Fruit fly (Drosophila melanogaster) whole organism, embryonic: ENCODE measurements around the gene Cyp313a2.
A peak's percentile ranks its signal among the peaks of the same experiment; 100 is the strongest.

Experiments
- Aef1 ChIP-seq: fragments of 200-800 bp; sonication (Bioruptor generic); IDR thresholded peaks from 3 replicates; pipeline ENCODE4 v1.3.6; 2022; ENCODE audit warnings: missing biosample characterization, missing genetic modification characterization
- CG12071 ChIP-seq: fragments of 200-800 bp; sonication (Bioruptor generic); optimal IDR thresholded peaks from 3 replicates; lab custom pipeline; 2018; ENCODE audit warnings: missing biosample characterization, mild to moderate bottlenecking, missing genetic modification characterization
- CG14014 ChIP-seq: fragments of 200-800 bp; sonication (Bioruptor generic); IDR thresholded peaks from 2 replicates; pipeline ENCODE4 v1.3.6; 2022; ENCODE audit warnings: missing biosample characterization, missing genetic modification characterization
- CG1602 ChIP-seq: fragments of 200-800 bp; sonication (Bioruptor generic); optimal IDR thresholded peaks from 3 replicates; lab custom pipeline; 2016; ENCODE audit warnings: missing biosample characterization, missing genetic modification characterization
- CG17385 ChIP-seq: fragments of 200-800 bp; sonication (Bioruptor generic); optimal IDR thresholded peaks from 3 replicates; lab custom pipeline; 2018; ENCODE audit warnings: missing biosample characterization, mild to moderate bottlenecking, missing genetic modification characterization
- CG1832 ChIP-seq: fragments of 200-800 bp; sonication (Bioruptor generic); optimal IDR thresholded peaks from 2 replicates; lab custom pipeline; 2017; ENCODE audit warnings: missing biosample characterization, mild to moderate bottlenecking, missing genetic modification characterization, inconsistent platforms
- CG2120 ChIP-seq: fragments of 200-800 bp; sonication (Bioruptor generic); optimal IDR thresholded peaks from 3 replicates; lab custom pipeline; 2016; ENCODE audit warnings: missing biosample characterization, missing genetic modification characterization
- CG2199 ChIP-seq: fragments of 200-800 bp; sonication (Bioruptor generic); IDR thresholded peaks from 3 replicates; pipeline ENCODE4 v1.3.6; 2022; ENCODE audit warnings: missing biosample characterization, missing genetic modification characterization
- CG4328 ChIP-seq: fragments of 200-800 bp; sonication (Bioruptor generic); optimal IDR thresholded peaks from 3 replicates; lab custom pipeline; 2017; ENCODE audit warnings: missing biosample characterization, missing genetic modification reagents, missing genetic modification characterization
- CG4424 ChIP-seq: fragments of 200-800 bp; sonication (Bioruptor generic); optimal IDR thresholded peaks from 3 replicates; lab custom pipeline; 2016; ENCODE audit warnings: missing biosample characterization, missing genetic modification characterization
- CG8290 ChIP-seq, 3 experiments: fragments of 200-800 bp; sonication (Bioruptor generic); optimal IDR thresholded peaks; 2 replicates each; lab custom pipeline; 2016 to 2019; ENCODE audit warnings: missing biosample characterization in 3 of 3, missing genetic modification characterization in 3 of 3, mild to moderate bottlenecking in 2 of 3, moderate library complexity in 1 of 3
- CG9727 ChIP-seq: fragments of 200-800 bp; sonication (Bioruptor generic); optimal IDR thresholded peaks from 3 replicates; lab custom pipeline; 2017; ENCODE audit warnings: missing biosample characterization, mild to moderate bottlenecking, missing genetic modification characterization
- CTCF ChIP-seq: fragments of 200-800 bp; sonication (Bioruptor generic); optimal IDR thresholded peaks from 2 replicates; lab custom pipeline; 2017; ENCODE audit warnings: missing biosample characterization, mild to moderate bottlenecking, missing genetic modification characterization, moderate library complexity
- CrebB ChIP-seq: fragments of 200-800 bp; sonication (Bioruptor generic); optimal IDR thresholded peaks from 3 replicates; lab custom pipeline; 2018; ENCODE audit warnings: missing biosample characterization, mild to moderate bottlenecking, missing genetic modification characterization
- Dfd ChIP-seq, 2 experiments: fragments of >200 bp; optimal IDR thresholded peaks; 2 replicates each; lab custom pipeline; 2017; ENCODE audit warnings: missing biosample characterization in 2 of 2, missing genetic modification characterization in 2 of 2
- Doc2 ChIP-seq: fragments of 200-800 bp; sonication (Bioruptor generic); IDR thresholded peaks from 2 replicates; pipeline ENCODE4 v1.3.6; 2022; ENCODE audit warnings: missing biosample characterization, missing genetic modification characterization
- Ets97D ChIP-seq: fragments of 200-800 bp; sonication (Bioruptor generic); optimal IDR thresholded peaks from 3 replicates; lab custom pipeline; 2016; ENCODE audit warnings: missing biosample characterization, missing genetic modification characterization
- Lim3 ChIP-seq: fragments of 200-800 bp; sonication (Bioruptor generic); IDR thresholded peaks from 2 replicates; pipeline ENCODE4 v1.3.6; 2022; ENCODE audit warnings: missing biosample characterization, missing genetic modification characterization
- Nf-YA ChIP-seq: fragments of 200-800 bp; sonication (Bioruptor generic); IDR thresholded peaks from 2 replicates; pipeline ENCODE4 v1.3.6; 2022; ENCODE audit warnings: missing biosample characterization, missing genetic modification characterization
- Nf-YC ChIP-seq: fragments of 200-800 bp; optimal IDR thresholded peaks from 3 replicates; lab custom pipeline; 2019; ENCODE audit warnings: missing biosample characterization, mild to moderate bottlenecking, missing genetic modification characterization, moderate library complexity
- NfI ChIP-seq: fragments of 200-800 bp; sonication (Bioruptor generic); optimal IDR thresholded peaks from 3 replicates; lab custom pipeline; 2018; ENCODE audit warnings: missing biosample characterization, mild to moderate bottlenecking, missing genetic modification characterization, moderate library complexity
- Opbp ChIP-seq: fragments of 200-800 bp; sonication (Bioruptor generic); IDR thresholded peaks from 3 replicates; pipeline ENCODE4 v1.3.6; 2022; ENCODE audit warnings: missing biosample characterization, missing genetic modification characterization; ENCODE audit not compliant: partially characterized antibody
- Poxn ChIP-seq: fragments of 200-800 bp; sonication (Bioruptor generic); IDR thresholded peaks from 2 replicates; pipeline ENCODE4 v1.3.6; 2022; ENCODE audit warnings: missing biosample characterization, missing genetic modification characterization
- Rfx ChIP-seq: fragments of 200-800 bp; sonication (Bioruptor generic); IDR thresholded peaks from 2 replicates; pipeline ENCODE4 v1.3.6; 2022; ENCODE audit warnings: missing biosample characterization, missing genetic modification characterization
- Rx ChIP-seq: fragments of 200-800 bp; sonication (Bioruptor generic); IDR thresholded peaks from 2 replicates; pipeline ENCODE4 v1.3.6; 2022; ENCODE audit warnings: missing biosample characterization, missing genetic modification characterization
- Vsx1 ChIP-seq: fragments of 200-800 bp; sonication (Bioruptor generic); optimal IDR thresholded peaks from 2 replicates; lab custom pipeline; 2017; ENCODE audit warnings: missing biosample characterization, mild to moderate bottlenecking, missing genetic modification characterization, missing genetic modification reagents
- chinmo ChIP-seq: fragments of 200-800 bp; sonication (Bioruptor generic); IDR thresholded peaks from 4 replicates; pipeline ENCODE4 v1.3.6; 2022; ENCODE audit warnings: missing biosample characterization, missing genetic modification characterization; ENCODE audit not compliant: partially characterized antibody
- danr ChIP-seq: fragments of 200-800 bp; sonication (Bioruptor generic); IDR thresholded peaks from 2 replicates; pipeline ENCODE4 v1.3.6; 2022; ENCODE audit warnings: missing biosample characterization, missing genetic modification characterization
- dpn ChIP-seq, 2 experiments: fragments of 200-800 bp; sonication (Bioruptor generic); optimal IDR thresholded peaks; 3 replicates each; lab custom pipeline; 2016; ENCODE audit warnings: missing biosample characterization in 2 of 2, missing genetic modification characterization in 2 of 2
- gcm2 ChIP-seq: fragments of 200-800 bp; sonication (Bioruptor generic); optimal IDR thresholded peaks from 2 replicates; lab custom pipeline; 2016; ENCODE audit warnings: missing biosample characterization, missing genetic modification characterization
- gfzf ChIP-seq: fragments of 200-800 bp; sonication (Bioruptor generic); optimal IDR thresholded peaks from 2 replicates; lab custom pipeline; 2016; ENCODE audit warnings: missing biosample characterization, mild to moderate bottlenecking, missing genetic modification characterization, moderate library complexity
- gsb ChIP-seq: fragments of 200-800 bp; sonication (Bioruptor generic); IDR thresholded peaks from 2 replicates; pipeline ENCODE4 v1.3.6; 2022; ENCODE audit warnings: missing biosample characterization, missing genetic modification characterization
- her ChIP-seq: fragments of 200-800 bp; sonication (Bioruptor generic); optimal IDR thresholded peaks from 2 replicates; lab custom pipeline; 2016; ENCODE audit warnings: missing biosample characterization, missing genetic modification characterization
- jing ChIP-seq: fragments of 200-800 bp; sonication (Bioruptor generic); optimal IDR thresholded peaks from 2 replicates; lab custom pipeline; 2018; ENCODE audit warnings: missing biosample characterization, mild to moderate bottlenecking, missing genetic modification characterization
- lab ChIP-seq: fragments of 200-800 bp; sonication (Bioruptor generic); optimal IDR thresholded peaks from 3 replicates; lab custom pipeline; 2017; ENCODE audit warnings: missing biosample characterization, missing genetic modification characterization, mild to moderate bottlenecking, moderate library complexity, missing genetic modification reagents
- otp ChIP-seq: fragments of 200-800 bp; sonication (Bioruptor generic); IDR thresholded peaks from 3 replicates; pipeline ENCODE4, ENCODE4 v1.3.6; 2022; ENCODE audit warnings: missing biosample characterization, missing genetic modification characterization
- pnt ChIP-seq: fragments of 200-800 bp; sonication (Bioruptor generic); optimal IDR thresholded peaks from 3 replicates; lab custom pipeline; 2016; ENCODE audit warnings: missing biosample characterization, missing genetic modification characterization
- prd ChIP-seq, 3 experiments: fragments of >200 bp in 2 of 3; fragments of 200-800 bp in 1 of 3; sonication (Bioruptor generic) in 1 of 3; optimal IDR thresholded peaks in 2 of 3; IDR thresholded peaks in 1 of 3; 2 replicates in 2 of 3; 3 replicates in 1 of 3; pipeline versions ENCODE4 v1.3.6 to Lab custom; 2017 to 2022; ENCODE audit warnings: missing biosample characterization in 1 of 3, missing genetic modification characterization in 1 of 3
- sens ChIP-seq: fragments of 200-800 bp; sonication (Bioruptor generic); peaks from one replicate; lab custom pipeline; 2016; ENCODE audit warnings: missing biosample characterization, missing genetic modification characterization
- slou ChIP-seq: fragments of 200-800 bp; sonication (Bioruptor generic); optimal IDR thresholded peaks from 3 replicates; lab custom pipeline; 2016; ENCODE audit warnings: missing biosample characterization, missing genetic modification characterization
- sna ChIP-seq: fragments of 200-800 bp; sonication (Bioruptor generic); IDR thresholded peaks from 2 replicates; pipeline ENCODE4 v1.3.6; 2022; ENCODE audit warnings: missing biosample characterization, missing genetic modification characterization; ENCODE audit not compliant: partially characterized antibody
- tna ChIP-seq: fragments of 200-800 bp; sonication (Bioruptor generic); IDR thresholded peaks from 2 replicates; pipeline ENCODE4 v1.3.6; 2022; ENCODE audit warnings: missing biosample characterization, missing genetic modification characterization; ENCODE audit not compliant: partially characterized antibody
- unpg ChIP-seq: fragments of 200-800 bp; sonication (Bioruptor generic); optimal IDR thresholded peaks from 3 replicates; lab custom pipeline; 2018; ENCODE audit warnings: missing biosample characterization, mild to moderate bottlenecking, missing genetic modification characterization, moderate library complexity
- vvl ChIP-seq: fragments of 200-800 bp; sonication (Bioruptor generic); IDR thresholded peaks from 2 replicates; pipeline ENCODE4 v1.3.6; 2022; ENCODE audit warnings: missing biosample characterization, missing genetic modification characterization

The Cyp313a2 gene

dm6 chr3R:12244468-12245060, 7.9 kb upstream of the Cyp313a2 start (continued):
- no peak for TF ChIP-seq danr (GFP tag; lab: Robert Waterston, UW)
- TF ChIP-seq dpn (GFP tag; optimal IDR thresholded peaks at IDR 0.05; lab: Kevin White, UChicago) = no peak
- TF ChIP-seq CG1602 (GFP tag; lab: Kevin White, UChicago) = no peak
- peak; percentile 27; the same call in 1 of the 2 replicates for TF ChIP-seq tna (GFP tag; lab: Robert Waterston, UW)
- TF ChIP-seq CG8290 (GFP tag; optimal IDR thresholded peaks at IDR 0.05; lab: Kevin White, UChicago) = no peak
- TF ChIP-seq CG8290 (tag; optimal IDR thresholded peaks at IDR 0.05; lab: Kevin White, UChicago) = no peak
- TF ChIP-seq CG2199 (GFP tag; lab: Robert Waterston, UW) = peak; percentile 87; the same call in 2 of the 3 replicates
- no peak for TF ChIP-seq CG4424 (GFP tag; lab: Kevin White, UChicago)
- TF ChIP-seq Rfx (GFP tag; lab: Robert Waterston, UW) = 0 out of 2 replicates have a peak, but pooled peaks have one; percentile 9
- TF ChIP-seq NfI = no peak
- TF ChIP-seq CG17385 (GFP tag; lab: Kevin White, UChicago) = no peak
- TF ChIP-seq Nf-YA = peak; percentile 91
- no peak for TF ChIP-seq gcm2 (GFP tag; lab: Kevin White, UChicago)
- no peak for TF ChIP-seq CG9727 (GFP tag; lab: Kevin White, UChicago)
- TF ChIP-seq Rx = no peak
- TF ChIP-seq Poxn (GFP tag; lab: Robert Waterston, UW) = no peak
- no peak for TF ChIP-seq Dfd (GFP tag; optimal IDR thresholded peaks at IDR 0.05; lab: Kevin White, UChicago)
- no peak for TF ChIP-seq Ets97D (GFP tag; lab: Kevin White, UChicago)
- peak; percentile 58; the same call in 1 of the 3 replicates for TF ChIP-seq otp (GFP tag; lab: Robert Waterston, UW)
- TF ChIP-seq Lim3 (GFP tag; lab: Robert Waterston, UW) = no peak
- TF ChIP-seq lab (GFP tag; lab: Kevin White, UChicago) = no peak
- no peak for TF ChIP-seq Aef1 (GFP tag; lab: Robert Waterston, UW)
- TF ChIP-seq Doc2 (GFP tag; lab: Robert Waterston, UW) = no peak
- no peak for TF ChIP-seq slou
- TF ChIP-seq CrebB (tag; lab: Kevin White, UChicago) = no peak
- peak; percentile 12 for TF ChIP-seq CG12071 (GFP tag; lab: Kevin White, UChicago)
- 0 out of 2 replicates have a peak, but pooled peaks have one; percentile 14 for TF ChIP-seq sna (GFP tag; lab: Robert Waterston, UW)
- peak; percentile 97 for TF ChIP-seq Nf-YC (tag; lab: Kevin White, UChicago)
- TF ChIP-seq chinmo (GFP tag; lab: Robert Waterston, UW) = 0 out of 4 replicates have a peak, but pooled peaks have one; percentile 77
- peak; percentile 78 for TF ChIP-seq CG1832 (GFP tag; lab: Kevin White, UChicago)
- TF ChIP-seq gsb (GFP tag; lab: Robert Waterston, UW) = no peak
- peak; percentile 36 for TF ChIP-seq CTCF (GFP tag; lab: Kevin White, UChicago)
- no peak for TF ChIP-seq pnt (GFP tag; lab: Kevin White, UChicago)
- peak; percentile 51 for TF ChIP-seq sens (GFP tag; lab: Kevin White, UChicago)
- TF ChIP-seq Opbp (GFP tag; lab: Robert Waterston, UW) = 0 out of 3 replicates have a peak, but pooled peaks have one; percentile 10
- TF ChIP-seq unpg (GFP tag; lab: Kevin White, UChicago) = peak; percentile 12
- TF ChIP-seq CG2120 (GFP tag; lab: Kevin White, UChicago) = no peak
- no peak for TF ChIP-seq prd (optimal IDR thresholded peaks at IDR 0.05; lab: Kevin White, UChicago)
- TF ChIP-seq prd (GFP tag; IDR thresholded peaks at IDR 0.05; lab: Robert Waterston, UW) = no peak
- TF ChIP-seq CG4328 (GFP tag; lab: Kevin White, UChicago) = no peak
- no peak for TF ChIP-seq her (GFP tag; lab: Kevin White, UChicago)
- peak; percentile 79 for TF ChIP-seq jing (GFP tag; lab: Kevin White, UChicago)
- TF ChIP-seq gfzf (GFP tag; lab: Kevin White, UChicago) = no peak
- no peak for TF ChIP-seq CG14014 (GFP tag; lab: Robert Waterston, UW)
- TF ChIP-seq vvl = 0 out of 2 replicates have a peak, but pooled peaks have one; percentile 51
- peak; percentile 2 for TF ChIP-seq Vsx1
